Fruit fly (Drosophila melanogaster) ovary, adult (tissue): Measurements from ENCODE around the gene Lcp65Ab2.

Experiments used
- CG17801 ChIP-seq: fragments of 200-800 bp; optimal IDR thresholded peaks from 2 replicates; lab custom pipeline; 2019; ENCODE audit warnings: missing biosample characterization, mild to moderate bottlenecking, missing genetic modification characterization, moderate library complexity; ENCODE audit not compliant: partially characterized antibody

Lcp65Ab2 gene

dm6 chr3L:6193556-6194114 lies 47.2 kb downstream of the Lcp65Ab2 start:
- TF ChIP-seq CG17801 (GFP tag; lab: Kevin White, UChicago), result no peak
